Worm (Caenorhabditis elegans) whole organism, L4/young adult: ENCODE data around the gene C56A3.5.
A peak's percentile ranks its signal among the peaks of the same experiment; 100 is the strongest.

Experiments
- W03F9.2 ChIP-seq: fragments of 150-350 bp; optimal IDR thresholded peaks from 2 replicates; lab custom pipeline; 2014; ENCODE audit warnings: missing biosample characterization, missing genetic modification characterization
- dao-5 ChIP-seq: sonication (generic microtip); optimal IDR thresholded peaks from 2 replicates; lab custom pipeline; 2016; ENCODE audit warnings: missing genotype, missing genetic modification characterization, moderate library complexity, missing compliant biosample characterization
- him-1 ChIP-seq: sonication (generic microtip); optimal IDR thresholded peaks from 2 replicates; lab custom pipeline; 2016; ENCODE audit warnings: missing genotype, missing genetic modification reagents, missing genetic modification characterization, missing compliant biosample characterization

- no peak for TF ChIP-seq him-1
- no peak for TF ChIP-seq dao-5 (tag; lab: Kevin White, UChicago)
- peak; percentile 85 for TF ChIP-seq W03F9.2 (tag; lab: Kevin White, UChicago)
These were observed 13.4 kb downstream of the C56A3.5 start for ce11 chrV:13565197-13565596.
